Worm (Caenorhabditis elegans): ENCODE measurements around the gene dlc-2.

ce11 chrIV:12084587-12084986 is 26.8 kb downstream of the dlc-2 start:
- TF ChIP-seq unc-55 (GFP tag; optimal IDR thresholded peaks at IDR 0.05) (no peak), nhr-232 (tag; optimal IDR thresholded peaks at IDR 0.05) (no peak), pqm-1 (tag; optimal IDR thresholded peaks at IDR 0.05) (no peak), sox-4 (tag; optimal IDR thresholded peaks at IDR 0.05) (no peak), pha-4 (tag; optimal IDR thresholded peaks at IDR 0.05) (no peak), ceh-24 (tag; optimal IDR thresholded peaks at IDR 0.05) (no peak), ztf-16 (tag; optimal IDR thresholded peaks at IDR 0.05) (no peak), elt-4 (tag; optimal IDR thresholded peaks at IDR 0.05) (no peak), C38D4.7 (GFP tag; optimal IDR thresholded peaks at IDR 0.05) (no peak), dve-1 (tag; optimal IDR thresholded peaks at IDR 0.05) (no peak), rnt-1 (tag; optimal IDR thresholded peaks at IDR 0.05) (no peak), unc-86 (tag; optimal IDR thresholded peaks at IDR 0.05) (no peak), F13H6.1 (tag; optimal IDR thresholded peaks at IDR 0.05) (no peak)
